Fruit fly (Drosophila melanogaster) whole organism: ENCODE data around the gene wds.

ENCODE experiments used
- CG8478 ChIP-seq: fragments of >200 bp; optimal IDR thresholded peaks from 2 replicates; lab custom pipeline; 2018; ENCODE audit warnings: inconsistent platforms
- Dll ChIP-seq: fragments of >200 bp; optimal IDR thresholded peaks from 2 replicates; lab custom pipeline; 2017
- EcR ChIP-seq, 2 experiments: fragments of >200 bp; optimal IDR thresholded peaks; 2 replicates each; lab custom pipeline; 2017; ENCODE audit warnings: missing biosample characterization in 2 of 2, missing genetic modification characterization in 2 of 2, missing genetic modification reagents in 2 of 2
- pan ChIP-seq: fragments of >200 bp; optimal IDR thresholded peaks from 2 replicates; lab custom pipeline; 2017
- psq ChIP-seq: fragments of >200 bp; optimal IDR thresholded peaks from 2 replicates; lab custom pipeline; 2017
- usp ChIP-seq: fragments of >200 bp; optimal IDR thresholded peaks from 2 replicates; lab custom pipeline; 2017; ENCODE audit warnings: missing biosample characterization, missing genetic modification characterization, mixed read lengths

The wds gene

dm6 chrX:2585716-2586082 is at the start of gene wds:
wds (plus strand) TSS chrX:2585980.
- TF ChIP-seq psq (lab: Kevin White, UChicago) (no peak), Dll (no peak), CG8478 (lab: Kevin White, UChicago) (no peak), pan (lab: Kevin White, UChicago) (no peak), usp (no peak), EcR (GFP tag; optimal IDR thresholded peaks at IDR 0.05; lab: Kevin White, UChicago) (no peak)

dm6 chrX:2536136-2536535 is 49.6 kb upstream of the wds start:
- no peak for TF ChIP-seq CG8478 (lab: Kevin White, UChicago)
- no peak for TF ChIP-seq usp
- TF ChIP-seq EcR (GFP tag; optimal IDR thresholded peaks at IDR 0.05; lab: Kevin White, UChicago) = no peak
- TF ChIP-seq psq (lab: Kevin White, UChicago) = no peak
- no peak for TF ChIP-seq Dll
- TF ChIP-seq pan (lab: Kevin White, UChicago) = no peak

DNA sequence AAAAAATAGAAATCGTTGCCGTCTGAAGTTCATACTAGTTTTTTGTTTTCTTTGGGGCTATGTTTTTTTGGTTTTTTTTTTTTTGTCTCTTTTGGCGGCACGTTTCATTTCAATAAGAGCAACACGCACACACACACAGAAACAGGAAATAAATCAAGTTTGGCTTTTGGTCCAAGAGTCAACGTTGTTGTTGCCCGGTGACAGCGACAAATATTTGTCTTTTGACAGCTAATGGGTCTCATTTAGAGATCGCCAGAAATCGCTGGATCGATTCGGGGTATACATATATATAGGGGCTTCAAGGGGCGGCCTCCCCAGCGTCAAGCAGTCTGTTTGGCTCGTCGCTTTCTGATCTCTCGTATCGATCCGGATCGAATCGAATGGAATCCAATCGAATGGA is 48.4 kb upstream of the wds start:
- TF ChIP-seq psq (lab: Kevin White, UChicago) (no peak), EcR (GFP tag; optimal IDR thresholded peaks at IDR 0.05; lab: Kevin White, UChicago) (no peak), pan (lab: Kevin White, UChicago) (no peak), Dll (no peak), CG8478 (lab: Kevin White, UChicago) (no peak), usp (no peak)

DNA sequence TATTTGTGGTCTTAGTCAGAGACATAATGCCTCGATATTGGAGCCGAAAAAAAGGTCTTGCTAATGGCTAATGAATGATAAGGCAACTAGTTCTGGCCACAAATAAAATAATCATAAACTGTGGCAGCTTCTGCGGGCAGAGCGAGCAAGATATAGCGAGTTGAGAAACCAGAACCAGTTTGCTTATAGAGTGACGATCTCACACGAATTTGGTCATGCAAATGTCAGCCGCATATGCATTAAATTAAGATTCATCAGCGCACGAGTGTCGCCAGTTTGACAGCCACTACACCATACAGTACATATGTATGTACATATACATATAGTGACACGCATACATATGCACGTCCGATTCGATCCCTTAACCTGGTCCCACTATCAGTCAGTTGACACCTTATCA is 47.4 kb upstream of the wds start:
- TF ChIP-seq psq (lab: Kevin White, UChicago) (no peak), usp (no peak), pan (lab: Kevin White, UChicago) (no peak), Dll (no peak), EcR (GFP tag; optimal IDR thresholded peaks at IDR 0.05; lab: Kevin White, UChicago) (no peak), CG8478 (lab: Kevin White, UChicago) (no peak)

DNA sequence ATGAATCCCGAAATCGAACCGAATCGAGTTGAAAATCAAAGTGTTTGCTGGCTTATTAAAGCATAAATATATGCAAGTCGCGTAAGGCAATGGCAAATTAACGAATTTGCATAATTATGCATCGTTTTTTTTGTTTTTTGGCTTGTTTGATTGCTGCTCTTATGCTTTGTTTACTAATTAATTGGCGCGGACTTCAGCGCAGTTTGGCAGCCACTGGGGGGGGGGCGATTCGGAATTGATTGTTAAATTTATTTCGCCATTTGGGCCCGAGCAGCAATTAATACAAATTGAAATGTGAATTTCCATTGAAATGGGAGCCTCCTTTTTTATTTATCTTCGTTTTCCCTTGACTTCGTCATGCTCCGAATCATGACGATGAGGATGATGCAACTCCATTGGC is 46.3 kb upstream of the wds start:
- no peak for TF ChIP-seq EcR (GFP tag; optimal IDR thresholded peaks at IDR 0.05; lab: Kevin White, UChicago)
- TF ChIP-seq pan (lab: Kevin White, UChicago) = no peak
- TF ChIP-seq psq (lab: Kevin White, UChicago) = no peak
- TF ChIP-seq CG8478 (lab: Kevin White, UChicago) = no peak
- no peak for TF ChIP-seq usp
- no peak for TF ChIP-seq Dll

dm6 chrX:2542500-2542899 is 43.3 kb upstream of the wds start:
- no peak for TF ChIP-seq usp
- no peak for TF ChIP-seq EcR (GFP tag; optimal IDR thresholded peaks at IDR 0.05; lab: Kevin White, UChicago)
- no peak for TF ChIP-seq psq (lab: Kevin White, UChicago)
- TF ChIP-seq CG8478 (lab: Kevin White, UChicago) = no peak
- TF ChIP-seq Dll = no peak
- no peak for TF ChIP-seq pan (lab: Kevin White, UChicago)

dm6 chrX:2545328-2545758 is 40.4 kb upstream of the wds start, which contains the start of gene trol:
trol (minus strand) TSS chrX:2545427.
- TF ChIP-seq Dll (peak; percentile 88), EcR (GFP tag; optimal IDR thresholded peaks at IDR 0.05; lab: Kevin White, UChicago) (no peak)

dm6 chrX:2546260-2546659 is 39.5 kb upstream of the wds start:
- TF ChIP-seq Dll (no peak), CG8478 (lab: Kevin White, UChicago) (no peak), usp (no peak), psq (lab: Kevin White, UChicago) (no peak), pan (lab: Kevin White, UChicago) (no peak)

DNA sequence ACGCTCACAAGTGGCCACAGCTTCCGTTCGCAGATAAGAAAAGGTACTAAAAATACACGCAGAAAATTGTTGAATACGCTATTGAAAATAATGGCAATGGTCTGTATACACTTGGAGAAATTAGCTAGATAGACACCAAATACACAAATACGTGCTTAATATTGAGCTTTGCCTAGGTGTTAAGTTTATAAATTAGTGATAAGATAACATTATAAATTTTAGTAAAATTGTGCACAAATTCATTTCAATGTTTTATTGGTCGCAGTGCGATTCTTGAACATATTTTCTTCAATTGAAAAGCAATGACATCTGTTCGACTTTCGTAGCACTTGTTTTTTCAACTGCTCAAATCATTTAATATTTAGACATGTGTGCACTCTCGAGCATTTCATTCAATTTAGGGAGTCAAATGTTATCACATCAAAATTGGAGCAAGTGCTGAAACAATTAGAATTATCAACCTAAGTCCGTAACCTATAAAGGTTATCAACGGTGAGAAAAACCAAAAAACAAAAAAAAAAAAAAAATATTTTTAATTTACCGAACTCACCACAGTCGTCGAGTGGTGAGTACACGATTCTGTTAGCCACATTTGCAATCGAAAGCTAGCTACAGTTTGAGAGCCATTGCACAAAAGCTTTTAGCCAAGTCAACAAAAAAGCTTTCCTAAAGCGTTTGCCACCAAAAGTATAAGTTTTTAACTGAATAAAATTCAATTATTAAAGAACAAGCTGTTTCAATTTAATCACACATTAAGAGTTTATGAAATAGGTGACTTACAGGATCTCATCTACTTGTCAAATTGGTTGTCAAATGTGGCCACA is 38.9 kb upstream of the wds start:
- TF ChIP-seq psq (lab: Kevin White, UChicago) = no peak
- TF ChIP-seq pan (lab: Kevin White, UChicago) = no peak
- TF ChIP-seq CG8478 (lab: Kevin White, UChicago) = no peak
- TF ChIP-seq Dll = no peak
- TF ChIP-seq EcR (GFP tag; optimal IDR thresholded peaks at IDR 0.05; lab: Kevin White, UChicago) = no peak
- TF ChIP-seq usp = no peak

dm6 chrX:2551906-2552305 is 33.9 kb upstream of the wds start, which contains the start of gene Pdfr:
Pdfr (plus strand) TSS chrX:2552206.
- no peak for TF ChIP-seq usp
- TF ChIP-seq Dll = no peak
- no peak for TF ChIP-seq EcR (GFP tag; optimal IDR thresholded peaks at IDR 0.05; lab: Kevin White, UChicago)
- TF ChIP-seq psq (lab: Kevin White, UChicago) = no peak
- no peak for TF ChIP-seq pan (lab: Kevin White, UChicago)
- no peak for TF ChIP-seq CG8478 (lab: Kevin White, UChicago)

- TF ChIP-seq pan (lab: Kevin White, UChicago) = no peak
- no peak for TF ChIP-seq CG8478 (lab: Kevin White, UChicago)
- no peak for TF ChIP-seq Dll
- no peak for TF ChIP-seq usp
- no peak for TF ChIP-seq psq (lab: Kevin White, UChicago)
- TF ChIP-seq EcR (GFP tag; optimal IDR thresholded peaks at IDR 0.05; lab: Kevin White, UChicago) = no peak
Measured at dm6 chrX:2553862-2554261, 31.9 kb upstream of the wds start.

DNA sequence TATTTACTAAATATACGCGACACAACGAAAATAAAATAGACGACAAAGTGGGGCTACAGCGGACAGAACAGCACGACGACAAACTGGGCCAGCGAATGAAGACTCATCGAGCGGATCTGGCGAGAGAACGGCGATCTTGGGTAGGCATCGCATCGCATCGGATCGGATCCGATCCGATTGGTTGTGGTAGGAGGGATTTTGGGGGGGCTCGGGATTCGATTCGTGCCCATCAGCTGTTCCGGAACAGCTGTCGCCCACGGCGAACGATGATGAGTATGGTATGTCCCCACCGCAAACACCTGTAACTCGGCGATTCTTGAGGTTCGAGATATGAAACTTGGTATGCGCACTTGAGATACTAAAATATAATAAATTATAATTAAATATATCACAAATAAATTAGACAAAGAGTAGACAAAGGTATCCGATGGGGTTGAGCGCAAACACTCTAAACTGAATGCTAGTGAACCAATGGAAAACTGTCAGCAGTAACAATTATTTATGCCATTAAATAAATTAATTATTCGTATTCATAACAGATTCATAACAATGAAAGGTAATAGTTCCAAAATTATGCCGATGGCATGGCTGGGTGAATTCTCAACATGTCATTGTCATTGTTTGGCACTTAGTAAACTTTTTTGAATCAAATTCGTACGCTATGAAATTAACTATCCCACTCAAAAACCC is 5.3 kb upstream of the wds start, which contains the start of the genes Vha36-3 and AANATL7:
Gene Vha36-3 (minus strand): TSS at position 242 of the 690 bp plus-strand sequence.
Gene AANATL7 (plus strand): TSS at position 640 of the 690 bp plus-strand sequence.
- TF ChIP-seq EcR (GFP tag; optimal IDR thresholded peaks at IDR 0.05; lab: Kevin White, UChicago) = no peak
- TF ChIP-seq psq (lab: Kevin White, UChicago) = no peak
- no peak for TF ChIP-seq usp
- TF ChIP-seq Dll = no peak
- no peak for TF ChIP-seq CG8478 (lab: Kevin White, UChicago)
- TF ChIP-seq pan (lab: Kevin White, UChicago) = no peak
